Fruit fly (Drosophila melanogaster) whole organism, embryonic: Measurements from ENCODE around the gene Cubn.

Experiments
- Bgb ChIP-seq: fragments of 200-800 bp; sonication (Bioruptor generic); IDR thresholded peaks from 2 replicates; pipeline ENCODE4 v1.3.6; 2022; ENCODE audit warnings: missing biosample characterization, missing genetic modification characterization; ENCODE audit not compliant: partially characterized antibody
- Blimp-1 ChIP-seq: fragments of 200-800 bp; sonication (Bioruptor generic); optimal IDR thresholded peaks from 3 replicates; lab custom pipeline; 2018; ENCODE audit warnings: missing biosample characterization, missing genetic modification characterization, mild to moderate bottlenecking, moderate library complexity, missing genetic modification reagents
- BtbVII ChIP-seq: fragments of 200-800 bp; sonication (Bioruptor generic); optimal IDR thresholded peaks from 3 replicates; lab custom pipeline; 2017; ENCODE audit warnings: missing biosample characterization, mild to moderate bottlenecking, missing genetic modification characterization
- CG12155 ChIP-seq: fragments of 200-800 bp; sonication (Bioruptor generic); optimal IDR thresholded peaks from 3 replicates; lab custom pipeline; 2016; ENCODE audit warnings: missing biosample characterization, missing genetic modification characterization
- CG12219 ChIP-seq: fragments of 200-800 bp; sonication (Bioruptor generic); optimal IDR thresholded peaks from 3 replicates; lab custom pipeline; 2018; ENCODE audit warnings: missing biosample characterization, mild to moderate bottlenecking, missing genetic modification characterization
- CG13287 ChIP-seq: fragments of 200-800 bp; sonication (Bioruptor generic); IDR thresholded peaks from 2 replicates; pipeline ENCODE4 v1.3.6; 2022; ENCODE audit warnings: missing biosample characterization, missing genetic modification characterization; ENCODE audit not compliant: partially characterized antibody
- CG14667 ChIP-seq: fragments of 200-800 bp; sonication (Bioruptor generic); IDR thresholded peaks from 2 replicates; pipeline ENCODE4 v1.3.6; 2022; ENCODE audit warnings: missing biosample characterization, missing genetic modification characterization
- CG15601 ChIP-seq: fragments of 200-800 bp; sonication (Bioruptor generic); optimal IDR thresholded peaks from 3 replicates; lab custom pipeline; 2019; ENCODE audit warnings: missing biosample characterization, mild to moderate bottlenecking, missing genetic modification characterization, moderate library complexity
- CG17359 ChIP-seq: fragments of 200-800 bp; sonication (Bioruptor generic); optimal IDR thresholded peaks from 3 replicates; lab custom pipeline; 2018; ENCODE audit warnings: missing biosample characterization, mild to moderate bottlenecking, missing genetic modification characterization, moderate library complexity
- CG1792 ChIP-seq: fragments of 200-800 bp; sonication (Bioruptor generic); optimal IDR thresholded peaks from 2 replicates; lab custom pipeline; 2016; ENCODE audit warnings: missing biosample characterization, missing genetic modification characterization
- CG18599 ChIP-seq: fragments of 200-800 bp; sonication (Bioruptor generic); optimal IDR thresholded peaks from 3 replicates; lab custom pipeline; 2017; ENCODE audit warnings: missing biosample characterization, missing genetic modification characterization, mild to moderate bottlenecking, moderate library complexity, missing genetic modification reagents
- CG2129 ChIP-seq: fragments of 200-800 bp; sonication (Bioruptor generic); IDR thresholded peaks from 2 replicates; pipeline ENCODE4 v1.3.6; 2022; ENCODE audit warnings: missing biosample characterization, missing genetic modification characterization; ENCODE audit not compliant: partially characterized antibody
- CG3407 ChIP-seq: fragments of 200-800 bp; sonication (Bioruptor generic); optimal IDR thresholded peaks from 2 replicates; lab custom pipeline; 2018; ENCODE audit warnings: missing biosample characterization, mild to moderate bottlenecking, missing genetic modification characterization
- CG34224 ChIP-seq: fragments of 200-800 bp; sonication (Bioruptor generic); IDR thresholded peaks from 3 replicates; pipeline ENCODE4 v1.3.6; 2022; ENCODE audit warnings: missing biosample characterization, missing genetic modification characterization; ENCODE audit not compliant: partially characterized antibody
- CG3847 ChIP-seq: fragments of 200-800 bp; sonication (Bioruptor generic); IDR thresholded peaks from 2 replicates; pipeline ENCODE4 v1.3.6; 2022; ENCODE audit warnings: missing biosample characterization, missing genetic modification characterization
- CG4328 ChIP-seq: fragments of 200-800 bp; sonication (Bioruptor generic); optimal IDR thresholded peaks from 3 replicates; lab custom pipeline; 2017; ENCODE audit warnings: missing biosample characterization, missing genetic modification reagents, missing genetic modification characterization
- CG4707 ChIP-seq: fragments of 200-800 bp; sonication (Bioruptor generic); optimal IDR thresholded peaks from 2 replicates; lab custom pipeline; 2018; ENCODE audit warnings: missing biosample characterization, mild to moderate bottlenecking, missing genetic modification characterization, moderate library complexity
- CG6683 ChIP-seq: fragments of 200-800 bp; sonication (Bioruptor generic); optimal IDR thresholded peaks from 2 replicates; lab custom pipeline; 2017; ENCODE audit warnings: missing biosample characterization, mild to moderate bottlenecking, missing genetic modification characterization, missing genetic modification reagents
- CG7987 ChIP-seq: fragments of 200-800 bp; sonication (Bioruptor generic); optimal IDR thresholded peaks from 2 replicates; lab custom pipeline; 2018; ENCODE audit warnings: missing biosample characterization, mild to moderate bottlenecking, missing genetic modification characterization, moderate library complexity
- CG8478 ChIP-seq: fragments of >200 bp; optimal IDR thresholded peaks from 2 replicates; lab custom pipeline; 2018
- Dref ChIP-seq: fragments of 200-800 bp; sonication (Bioruptor generic); IDR thresholded peaks from 2 replicates; pipeline ENCODE4 v1.3.6; 2022; ENCODE audit warnings: missing biosample characterization, missing genetic modification characterization
- Drgx ChIP-seq: fragments of 200-800 bp; sonication (Bioruptor generic); IDR thresholded peaks from 2 replicates; pipeline ENCODE4 v1.3.6; 2022; ENCODE audit warnings: missing biosample characterization, missing genetic modification characterization
- Hr3 ChIP-seq: fragments of 200-800 bp; sonication (Bioruptor generic); optimal IDR thresholded peaks from 3 replicates; lab custom pipeline; 2016; ENCODE audit warnings: missing biosample characterization, missing genetic modification characterization
- MESR4 ChIP-seq: fragments of 200-800 bp; sonication (Bioruptor generic); optimal IDR thresholded peaks from 2 replicates; lab custom pipeline; 2018; ENCODE audit warnings: missing biosample characterization, mild to moderate bottlenecking, missing genetic modification characterization, moderate library complexity
- Mes4 ChIP-seq: fragments of 200-800 bp; sonication (Bioruptor generic); optimal IDR thresholded peaks from 2 replicates; lab custom pipeline; 2016; ENCODE audit warnings: missing biosample characterization, missing genetic modification characterization
- Pdp1 ChIP-seq, 2 experiments: fragments of 200-800 bp; sonication (Bioruptor generic); optimal IDR thresholded peaks; 3 replicates each; lab custom pipeline; 2016; ENCODE audit warnings: missing biosample characterization in 2 of 2, missing genetic modification characterization in 2 of 2, mild to moderate bottlenecking in 1 of 2, moderate library complexity in 1 of 2
- Ravus ChIP-seq: fragments of 200-800 bp; sonication (Bioruptor generic); IDR thresholded peaks from 2 replicates; pipeline ENCODE4 v1.3.6; 2022; ENCODE audit warnings: missing biosample characterization, missing genetic modification characterization
- Ssrp ChIP-seq: fragments of 200-800 bp; sonication (Bioruptor generic); optimal IDR thresholded peaks from 2 replicates; lab custom pipeline; 2018; ENCODE audit warnings: missing biosample characterization, mild to moderate bottlenecking, missing genetic modification characterization, moderate library complexity
- Xbp1 ChIP-seq: fragments of 200-800 bp; sonication (Bioruptor generic); optimal IDR thresholded peaks from 3 replicates; lab custom pipeline; 2016; ENCODE audit warnings: missing biosample characterization, mild to moderate bottlenecking, missing genetic modification characterization
- az2 ChIP-seq: fragments of 200-800 bp; sonication (Bioruptor generic); optimal IDR thresholded peaks from 3 replicates; lab custom pipeline; 2016; ENCODE audit warnings: missing biosample characterization, missing genetic modification characterization
- croc ChIP-seq: fragments of 200-800 bp; sonication (Bioruptor generic); conservative IDR thresholded peaks from 3 replicates; pipeline ENCODE4 v1.3.6; 2022; ENCODE audit warnings: missing biosample characterization, missing genetic modification characterization
- dati ChIP-seq: fragments of 200-800 bp; sonication (Bioruptor generic); IDR thresholded peaks from 2 replicates; pipeline ENCODE4 v1.3.6; 2022; ENCODE audit warnings: missing biosample characterization, missing genetic modification characterization
- fd64A ChIP-seq: fragments of 200-800 bp; sonication (Bioruptor generic); optimal IDR thresholded peaks from 3 replicates; lab custom pipeline; 2018; ENCODE audit warnings: missing biosample characterization, mild to moderate bottlenecking, missing genetic modification characterization
- gcm ChIP-seq: fragments of 200-800 bp; sonication (Bioruptor generic); optimal IDR thresholded peaks from 2 replicates; lab custom pipeline; 2019; ENCODE audit warnings: missing biosample characterization, mild to moderate bottlenecking, missing genetic modification characterization, moderate library complexity
- hkb ChIP-seq, 2 experiments: fragments of 200-800 bp in 1 of 2; fragments of >200 bp in 1 of 2; sonication (Bioruptor generic) in 1 of 2; IDR thresholded peaks in 1 of 2; optimal IDR thresholded peaks in 1 of 2; 2 replicates each; pipeline versions ENCODE4 v1.3.6 to Lab custom; 2017 to 2022; ENCODE audit warnings: missing biosample characterization in 1 of 2, missing genetic modification characterization in 1 of 2
- lola ChIP-seq, 3 experiments: fragments of >200 bp in 2 of 3; fragments of 200-800 bp in 1 of 3; sonication (Bioruptor generic) in 1 of 3; optimal IDR thresholded peaks; 2 replicates each; lab custom pipeline; 2017 to 2019; ENCODE audit warnings: missing biosample characterization in 3 of 3, missing genetic modification characterization in 3 of 3, mild to moderate bottlenecking in 1 of 3, moderate library complexity in 1 of 3
- nau ChIP-seq: fragments of 200-800 bp; sonication (Bioruptor generic); optimal IDR thresholded peaks from 3 replicates; lab custom pipeline; 2017; ENCODE audit warnings: missing biosample characterization, mild to moderate bottlenecking, missing genetic modification characterization, missing genetic modification reagents
- oc ChIP-seq: fragments of 200-800 bp; sonication (Bioruptor generic); optimal IDR thresholded peaks from 2 replicates; lab custom pipeline; 2018; ENCODE audit warnings: missing biosample characterization, mild to moderate bottlenecking, missing genetic modification characterization, moderate library complexity
- onecut ChIP-seq: fragments of 200-800 bp; sonication (Bioruptor generic); IDR thresholded peaks from 2 replicates; pipeline ENCODE4 v1.3.6; 2022; ENCODE audit warnings: missing biosample characterization, missing genetic modification characterization
- peb ChIP-seq: fragments of 200-800 bp; sonication (Bioruptor generic); IDR thresholded peaks from 2 replicates; pipeline ENCODE4 v1.3.6; 2022; ENCODE audit warnings: missing biosample characterization, missing genetic modification characterization
- psq ChIP-seq: fragments of 200-800 bp; sonication (Bioruptor generic); optimal IDR thresholded peaks from 2 replicates; lab custom pipeline; 2017; ENCODE audit warnings: missing biosample characterization, missing genetic modification characterization
- pum ChIP-seq: fragments of 200-800 bp; sonication (Bioruptor generic); optimal IDR thresholded peaks from 2 replicates; lab custom pipeline; 2016; ENCODE audit warnings: missing biosample characterization, missing genetic modification characterization
- ranshi ChIP-seq: fragments of 200-800 bp; sonication (Bioruptor generic); IDR thresholded peaks from 2 replicates; pipeline ENCODE4 v1.3.6; 2022; ENCODE audit warnings: missing biosample characterization, missing genetic modification characterization
- run ChIP-seq: fragments of 200-800 bp; sonication (Bioruptor generic); optimal IDR thresholded peaks from 3 replicates; lab custom pipeline; 2018; ENCODE audit warnings: missing biosample characterization, mild to moderate bottlenecking, missing genetic modification characterization
- sens ChIP-seq: fragments of 200-800 bp; sonication (Bioruptor generic); peaks from one replicate; lab custom pipeline; 2016; ENCODE audit warnings: missing biosample characterization, missing genetic modification characterization
- tio ChIP-seq: fragments of 200-800 bp; sonication (Bioruptor generic); optimal IDR thresholded peaks from 2 replicates; lab custom pipeline; 2017; ENCODE audit warnings: missing biosample characterization, missing genetic modification characterization, inconsistent platforms
- tx ChIP-seq: fragments of 200-800 bp; sonication (Bioruptor generic); optimal IDR thresholded peaks from 2 replicates; lab custom pipeline; 2016; ENCODE audit warnings: missing biosample characterization, missing genetic modification characterization
- yki ChIP-seq: fragments of >200 bp; optimal IDR thresholded peaks from 3 replicates; lab custom pipeline; 2018
- zfh1 ChIP-seq: fragments of 200-800 bp; sonication (Bioruptor generic); IDR thresholded peaks from 3 replicates; pipeline ENCODE4 v1.3.6; 2022; ENCODE audit warnings: missing biosample characterization, missing genetic modification characterization

The Cubn gene

dm6 chrX:9583440-9584103 lies 12.5 kb upstream of the Cubn start (continued):
- TF ChIP-seq Drgx (GFP tag; lab: Robert Waterston, UW) = peak; percentile 96
- peak; percentile 89 for TF ChIP-seq az2 (GFP tag; lab: Kevin White, UChicago)
- peak; percentile 93 for TF ChIP-seq sens
- peak; percentile 94 for TF ChIP-seq CG12219 (GFP tag; lab: Kevin White, UChicago)
- TF ChIP-seq CG2129 (GFP tag; lab: Robert Waterston, UW) = no peak
- peak; percentile 93 for TF ChIP-seq gcm (GFP tag; lab: Kevin White, UChicago)
- peak; percentile 92 for TF ChIP-seq run
- TF ChIP-seq Ssrp (tag; lab: Kevin White, UChicago) = peak; percentile 93
- TF ChIP-seq peb (GFP tag; lab: Robert Waterston, UW) = peak; percentile 85
- peak; percentile 91 for TF ChIP-seq croc (GFP tag; lab: Robert Waterston, UW)
- no peak for TF ChIP-seq CG1792 (GFP tag; lab: Kevin White, UChicago)
- TF ChIP-seq psq = peak; percentile 74
- TF ChIP-seq tx (GFP tag; lab: Kevin White, UChicago) = peak; percentile 47
- no peak for TF ChIP-seq yki
- peak; percentile 54 for TF ChIP-seq Mes4 (GFP tag; lab: Kevin White, UChicago)
- TF ChIP-seq pum = peak; percentile 46
- TF ChIP-seq CG13287 (GFP tag; lab: Robert Waterston, UW) = no peak
- peak; percentile 73 for TF ChIP-seq CG4707 (GFP tag; lab: Kevin White, UChicago)
- no peak for TF ChIP-seq CG34224
- peak; percentile 96 for TF ChIP-seq CG4328 (GFP tag; lab: Kevin White, UChicago)
- TF ChIP-seq nau (GFP tag; lab: Kevin White, UChicago) = peak; percentile 92
- TF ChIP-seq CG8478 (lab: Kevin White, UChicago) = no peak
- TF ChIP-seq dati (GFP tag; lab: Robert Waterston, UW) = peak; percentile 70
- peak; percentile 98 for TF ChIP-seq CG18599 (GFP tag; lab: Kevin White, UChicago)
- peak; percentile 96 for TF ChIP-seq CG17359 (tag; lab: Kevin White, UChicago)
- TF ChIP-seq Dref = peak; percentile 40
- TF ChIP-seq Bgb = no peak
- no peak for TF ChIP-seq hkb (optimal IDR thresholded peaks at IDR 0.05; lab: Kevin White, UChicago)
- peak; percentile 96 for TF ChIP-seq hkb (GFP tag; IDR thresholded peaks at IDR 0.05; lab: Robert Waterston, UW)
- TF ChIP-seq Blimp-1 (GFP tag; lab: Kevin White, UChicago) = peak; percentile 87
- TF ChIP-seq CG12155 (GFP tag; lab: Kevin White, UChicago) = peak; percentile 84
- TF ChIP-seq CG7987 (GFP tag; lab: Kevin White, UChicago) = peak; percentile 77
- peak; percentile 57 for TF ChIP-seq Ravus (GFP tag; lab: Robert Waterston, UW)
- peak; percentile 85 for TF ChIP-seq tio (GFP tag; lab: Kevin White, UChicago)
- peak; percentile 84 for TF ChIP-seq fd64A (GFP tag; lab: Kevin White, UChicago)
- peak; percentile 92 for TF ChIP-seq CG15601 (tag; lab: Kevin White, UChicago)
- peak; percentile 91 for TF ChIP-seq Xbp1 (GFP tag; lab: Kevin White, UChicago)
- TF ChIP-seq CG6683 (GFP tag; lab: Kevin White, UChicago) = peak; percentile 90
- peak; percentile 93 for TF ChIP-seq CG3847 (GFP tag; lab: Robert Waterston, UW)
- TF ChIP-seq MESR4 (GFP tag; lab: Kevin White, UChicago) = peak; percentile 31
- TF ChIP-seq lola (GFP tag; optimal IDR thresholded peaks at IDR 0.05; lab: Kevin White, UChicago) = peak in 1 of 3 experiments; percentile 88
- TF ChIP-seq CG3407 (GFP tag; lab: Kevin White, UChicago) = peak; percentile 89
- TF ChIP-seq onecut (GFP tag; lab: Robert Waterston, UW) = peak; percentile 90
- peak; percentile 79 for TF ChIP-seq CG14667 (GFP tag; lab: Robert Waterston, UW)
- peak; percentile 91 for TF ChIP-seq oc (tag; lab: Kevin White, UChicago)
- peak; percentile 95 for TF ChIP-seq BtbVII (GFP tag; lab: Kevin White, UChicago)
- TF ChIP-seq Pdp1 (GFP tag; optimal IDR thresholded peaks at IDR 0.05; lab: Kevin White, UChicago) = peak; percentile 78 to 97
- peak; percentile 93 for TF ChIP-seq zfh1
- TF ChIP-seq Hr3 (GFP tag; lab: Kevin White, UChicago) = peak; percentile 91
- peak; percentile 88 for TF ChIP-seq ranshi
